Fruit fly (Drosophila melanogaster): ENCODE measurements around the gene CG10584.

The CG10584 gene

DNA sequence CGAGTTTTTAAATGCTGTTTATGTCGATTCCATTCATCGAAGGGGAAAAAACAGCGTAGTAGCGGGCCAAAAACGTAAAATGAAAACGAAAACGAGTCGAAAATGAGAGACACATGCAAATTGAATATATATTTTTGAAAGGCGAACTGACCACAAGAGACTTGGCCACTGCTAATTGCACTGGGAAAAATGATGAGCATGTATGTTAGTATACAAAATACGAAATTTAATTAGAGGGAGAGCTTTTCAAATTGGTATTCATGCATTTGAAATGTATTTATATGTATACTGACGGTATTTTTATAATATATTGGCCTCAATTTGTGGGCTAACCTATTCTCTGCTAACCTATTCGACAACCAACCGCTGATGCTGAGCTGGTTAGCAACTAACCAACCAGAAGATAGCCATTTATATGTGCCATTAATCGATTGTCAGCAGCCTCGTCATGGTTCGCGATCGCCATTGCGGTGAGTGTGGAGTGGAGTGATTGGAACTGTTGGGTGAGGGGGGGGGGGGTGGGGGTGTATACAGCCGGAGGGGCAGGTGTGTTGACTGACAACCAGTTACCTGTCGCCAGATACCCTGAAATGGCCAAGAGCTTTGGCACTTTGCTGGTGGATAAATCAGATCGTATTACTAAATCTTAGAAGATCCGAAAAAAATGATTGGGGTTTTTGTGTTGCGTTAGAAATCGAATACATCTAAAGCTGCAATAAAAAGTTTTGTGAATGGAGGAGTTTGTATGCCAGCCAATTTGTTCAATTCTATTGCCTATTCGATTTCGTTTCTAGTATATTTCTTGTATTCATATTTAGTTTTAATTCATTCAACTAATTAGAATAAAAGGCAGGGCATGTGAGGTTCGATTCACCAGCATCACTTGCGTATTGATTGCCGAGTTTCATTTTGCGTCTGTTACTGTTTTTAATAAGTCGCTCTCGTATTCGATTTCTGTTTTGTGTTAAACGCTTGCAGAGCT, 11.1 kb upstream of the CG10584 start (continued):
- TF ChIP-seq ss (GFP tag; optimal IDR thresholded peaks at IDR 0.05) (peak; percentile 23 to 26), Sox102F (GFP tag; optimal IDR thresholded peaks at IDR 0.05) (no peak), Hr39 (GFP tag; optimal IDR thresholded peaks at IDR 0.05) (peak; percentile 46), Lpt (GFP tag; optimal IDR thresholded peaks at IDR 0.05) (peak; percentile 28), fd59A (GFP tag; optimal IDR thresholded peaks at IDR 0.05) (peak; percentile 59), CG31627 (GFP tag; optimal IDR thresholded peaks at IDR 0.05) (peak; percentile 34), dac (GFP tag; optimal IDR thresholded peaks at IDR 0.05) (peak; percentile 56), CG3032 (tag; optimal IDR thresholded peaks at IDR 0.05) (peak; percentile 63), Eip93F (GFP tag; optimal IDR thresholded peaks at IDR 0.05) (no peak), Sox15 (GFP tag; optimal IDR thresholded peaks at IDR 0.05) (peak; percentile 43), spab (GFP tag; optimal IDR thresholded peaks at IDR 0.05) (peak; percentile 63), Ets21C (GFP tag; optimal IDR thresholded peaks at IDR 0.05) (peak; percentile 9), CG34406 (GFP tag; optimal IDR thresholded peaks at IDR 0.05) (peak; percentile 46), OdsH (GFP tag; optimal IDR thresholded peaks at IDR 0.05) (peak; percentile 56), achi (GFP tag; optimal IDR thresholded peaks at IDR 0.05) (peak; percentile 46), esn (GFP tag; optimal IDR thresholded peaks at IDR 0.05) (peak; percentile 22), pdm3 (GFP tag; optimal IDR thresholded peaks at IDR 0.05) (peak; percentile 51), acj6 (GFP tag; optimal IDR thresholded peaks at IDR 0.05) (peak; percentile 40), CG15336 (GFP tag; IDR thresholded peaks at IDR 0.05) (peak; percentile 81), CG6276 (GFP tag; optimal IDR thresholded peaks at IDR 0.05) (peak; percentile 73), CG11902 (GFP tag; optimal IDR thresholded peaks at IDR 0.05) (peak; percentile 35), CG4318 (GFP tag; optimal IDR thresholded peaks at IDR 0.05) (peak; percentile 74), CG6854 (GFP tag; optimal IDR thresholded peaks at IDR 0.05) (no peak)

DNA sequence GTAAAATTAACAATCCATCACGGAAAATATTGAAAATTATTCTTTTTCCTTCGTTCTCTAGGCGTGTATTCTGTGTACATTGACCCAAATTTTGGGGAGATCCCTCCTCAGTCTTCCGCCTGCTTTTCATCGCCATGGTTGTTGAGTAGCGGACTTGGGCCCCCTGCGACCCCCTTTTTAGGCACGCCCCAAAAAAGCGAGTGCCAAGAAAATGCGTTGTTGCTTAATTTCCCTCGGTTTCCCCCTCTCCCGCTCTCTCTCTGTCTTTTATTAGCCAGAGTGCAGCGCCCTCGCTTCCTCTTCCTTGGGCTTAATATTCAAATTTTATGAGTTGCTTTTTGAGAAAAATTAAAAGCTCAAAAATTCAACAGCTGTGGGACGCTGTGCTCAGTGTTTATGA, 9.7 kb upstream of the CG10584 start:
- no peak for TF ChIP-seq achi (GFP tag; optimal IDR thresholded peaks at IDR 0.05)
- no peak for TF ChIP-seq Sox14 (GFP tag; optimal IDR thresholded peaks at IDR 0.05)
- no peak for TF ChIP-seq Ets21C (GFP tag; optimal IDR thresholded peaks at IDR 0.05)
- TF ChIP-seq vri (GFP tag; optimal IDR thresholded peaks at IDR 0.05), result peak; percentile 59
- TF ChIP-seq fd85E (GFP tag; optimal IDR thresholded peaks at IDR 0.05), result no peak
- peak; percentile 42 for TF ChIP-seq Eip78C (GFP tag)
- no peak for TF ChIP-seq Blimp-1 (GFP tag; optimal IDR thresholded peaks at IDR 0.05)
- no peak for TF ChIP-seq esn (GFP tag; optimal IDR thresholded peaks at IDR 0.05)

DNA sequence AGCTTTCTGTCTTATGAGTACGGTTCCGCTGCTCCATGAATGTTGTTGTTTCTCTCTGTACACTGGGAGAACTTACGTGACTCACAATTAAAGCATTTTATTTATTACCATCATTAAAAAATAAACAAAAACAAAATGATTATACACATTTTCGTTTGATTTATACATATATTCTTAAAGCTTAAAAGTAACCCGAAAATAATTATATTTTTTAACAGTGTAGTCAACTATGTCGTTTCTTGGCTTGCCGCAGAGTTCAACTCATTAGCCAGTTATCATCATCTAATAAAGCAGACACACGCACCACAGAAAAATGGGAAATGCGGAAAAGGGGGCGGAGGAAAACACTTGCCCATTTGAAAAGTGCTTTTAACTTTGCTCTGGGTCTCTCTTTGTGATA, 6.2 kb upstream of the CG10584 start:
- TF ChIP-seq CG11762 (GFP tag; optimal IDR thresholded peaks at IDR 0.05; ENCODE audit: insufficient read depth) (peak; percentile 9), CG8632 (GFP tag; optimal IDR thresholded peaks at IDR 0.05) (peak; percentile 50), eg (GFP tag; IDR thresholded peaks at IDR 0.05) (peak; percentile 68; the same call in 2 of the 3 replicates), CG11294 (GFP tag; IDR thresholded peaks at IDR 0.05) (no peak), cyc (GFP tag; optimal IDR thresholded peaks at IDR 0.05) (peak; percentile 29), CG11902 (GFP tag; optimal IDR thresholded peaks at IDR 0.05) (no peak), Gug (GFP tag; IDR thresholded peaks at IDR 0.05) (no peak), CG10669 (GFP tag; optimal IDR thresholded peaks at IDR 0.05) (peak; percentile 10), OdsH (GFP tag; optimal IDR thresholded peaks at IDR 0.05) (peak; percentile 67), CG6276 (GFP tag; optimal IDR thresholded peaks at IDR 0.05) (peak; percentile 56), CG4318 (GFP tag; optimal IDR thresholded peaks at IDR 0.05) (peak; percentile 45), pdm3 (GFP tag; optimal IDR thresholded peaks at IDR 0.05) (peak; percentile 64), Sox15 (GFP tag; optimal IDR thresholded peaks at IDR 0.05) (no peak), CG31627 (GFP tag; optimal IDR thresholded peaks at IDR 0.05) (peak; percentile 36), esn (GFP tag; optimal IDR thresholded peaks at IDR 0.05) (peak; percentile 53), CG6163 (GFP tag; IDR thresholded peaks at IDR 0.05) (peak; percentile 65; the same call in 2 of the 3 replicates), CG3032 (tag; optimal IDR thresholded peaks at IDR 0.05) (no peak), Hr39 (GFP tag; optimal IDR thresholded peaks at IDR 0.05) (peak; percentile 48), Hr4 (GFP tag; optimal IDR thresholded peaks at IDR 0.05) (peak; percentile 73), CG8119 (GFP tag; IDR thresholded peaks at IDR 0.05) (peak; percentile 72), Eip75B (GFP tag; optimal IDR thresholded peaks at IDR 0.05) (peak; percentile 40), CG7368 (GFP tag; optimal IDR thresholded peaks at IDR 0.05) (peak; percentile 8), CG32006 (GFP tag; optimal IDR thresholded peaks at IDR 0.05) (peak; percentile 73), Smox (GFP tag; optimal IDR thresholded peaks at IDR 0.05) (peak; percentile 28), lz (GFP tag; optimal IDR thresholded peaks at IDR 0.05) (peak; percentile 4), net (GFP tag; optimal IDR thresholded peaks at IDR 0.05) (peak; percentile 56), Met (GFP tag; optimal IDR thresholded peaks at IDR 0.05) (peak; percentile 51), Sox14 (GFP tag; optimal IDR thresholded peaks at IDR 0.05) (peak; percentile 54)
